Worm (Caenorhabditis elegans): ENCODE data around the gene W02B12.16.

DNA sequence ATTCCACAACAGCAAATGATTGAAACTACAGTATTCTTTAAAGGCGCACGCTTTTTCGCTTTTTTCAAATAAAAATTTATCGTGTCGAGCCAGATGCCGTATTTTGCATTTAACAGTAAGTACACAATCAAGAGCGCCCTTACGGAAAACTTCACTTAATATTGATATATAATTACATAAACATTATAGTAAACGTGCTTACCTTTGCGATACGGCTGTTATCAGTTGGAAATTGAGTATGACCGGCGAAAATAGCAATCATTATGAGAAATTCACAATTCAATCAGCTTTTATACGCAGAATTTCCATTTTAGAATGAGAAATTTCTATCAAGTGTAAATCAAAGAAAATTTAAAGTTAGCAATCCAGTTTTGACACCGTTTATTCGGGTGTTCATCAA lies 23.9 kb upstream of the W02B12.16 start, which contains the start of gene B0334.20:
- TF ChIP-seq ztf-11 (tag; optimal IDR thresholded peaks at IDR 0.05) (no peak), unc-62 (GFP tag; optimal IDR thresholded peaks at IDR 0.05) (no peak), aly-2 (tag; optimal IDR thresholded peaks at IDR 0.05) (no peak), elt-2 (tag; optimal IDR thresholded peaks at IDR 0.05) (no peak), lin-15B (tag; optimal IDR thresholded peaks at IDR 0.05) (no peak), Y116A8C.19 (tag; optimal IDR thresholded peaks at IDR 0.05; ENCODE audit: borderline replicate concordance) (no peak), skn-1 (tag; optimal IDR thresholded peaks at IDR 0.05) (no peak), hlh-4 (tag; optimal IDR thresholded peaks at IDR 0.05) (no peak), ceh-82 (tag; optimal IDR thresholded peaks at IDR 0.05) (no peak), zag-1 (tag; optimal IDR thresholded peaks at IDR 0.05) (no peak), nhr-90 (tag; optimal IDR thresholded peaks at IDR 0.05; ENCODE audit: poor library complexity) (no peak), ztf-4 (tag; optimal IDR thresholded peaks at IDR 0.05) (no peak)
